Worm (Caenorhabditis elegans) whole organism, L4 larva: ENCODE data around the gene T13A10.64.

Experiments
- R02D3.7 ChIP-seq: fragments of 150-350 bp; sonication (generic microtip); optimal IDR thresholded peaks from 3 replicates; lab custom pipeline; 2014; ENCODE audit warnings: missing biosample characterization, missing genetic modification characterization
- lin-38 ChIP-seq: fragments of 200-800 bp; sonication (Bioruptor generic); IDR thresholded peaks from 2 replicates; pipeline ENCODE4 v1.3.6; 2022; ENCODE audit warnings: missing genetic modification reagents, missing genetic modification characterization, missing compliant biosample characterization
- nhr-10 ChIP-seq: fragments of 150-350 bp; optimal IDR thresholded peaks from 2 replicates; lab custom pipeline; 2014; ENCODE audit warnings: missing biosample characterization, missing genetic modification characterization
- snpc-4 ChIP-seq: fragments of 150-350 bp; optimal IDR thresholded peaks from 2 replicates; lab custom pipeline; 2014; ENCODE audit warnings: missing biosample characterization, missing genetic modification characterization

DNA sequence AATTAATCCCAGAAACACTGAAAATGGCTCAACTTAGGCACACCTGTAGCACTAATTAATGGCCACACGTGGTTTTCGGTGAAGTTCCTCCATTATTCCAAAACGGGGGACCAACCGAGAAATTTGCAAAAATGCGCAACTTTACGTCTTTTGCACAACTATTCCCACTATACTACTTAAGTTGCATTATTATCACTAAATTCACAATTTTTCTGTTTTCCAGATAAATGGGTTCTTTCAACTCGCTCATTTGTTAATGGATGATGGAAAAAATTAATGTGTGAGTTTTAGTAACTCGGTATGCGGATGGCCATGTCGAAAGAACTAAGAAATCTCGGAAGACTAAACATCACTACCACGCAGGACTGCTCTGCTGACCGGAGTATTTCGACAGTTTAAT is at the start of gene T13A10.64:
- no peak for TF ChIP-seq snpc-4 (tag; lab: Kevin White, UChicago)
- TF ChIP-seq lin-38 (GFP tag; lab: Robert Waterston, UW) = no peak
- no peak for TF ChIP-seq nhr-10 (tag; lab: Kevin White, UChicago)
- TF ChIP-seq R02D3.7 (tag; lab: Kevin White, UChicago) = no peak
